Worm (Caenorhabditis elegans): ENCODE data around the gene hsp-4.

- no peak for TF ChIP-seq somi-1 (GFP tag; optimal IDR thresholded peaks at IDR 0.05)
- no peak for TF ChIP-seq C06A6.2 (GFP tag; conservative IDR thresholded peaks at IDR 0.05)
- TF ChIP-seq hlh-26 (GFP tag; conservative IDR thresholded peaks at IDR 0.05), result no peak
- no peak for TF ChIP-seq sea-2 (GFP tag; IDR thresholded peaks at IDR 0.05)
- no peak for TF ChIP-seq lsl-1 (GFP tag; optimal IDR thresholded peaks at IDR 0.05)
- no peak for TF ChIP-seq dpl-1 (GFP tag; optimal IDR thresholded peaks at IDR 0.05)
- no peak for TF ChIP-seq ama-1 (optimal IDR thresholded peaks at IDR 0.05)
- TF ChIP-seq ama-1 (GFP tag; optimal IDR thresholded peaks at IDR 0.05), result no peak
- TF ChIP-seq ztf-6 (GFP tag; IDR thresholded peaks at IDR 0.05), result no peak
- no peak for TF ChIP-seq K11D2.4 (GFP tag; IDR thresholded peaks at IDR 0.05)
- TF ChIP-seq nhr-179 (tag; optimal IDR thresholded peaks at IDR 0.05), result no peak
- TF ChIP-seq hmg-20 (GFP tag; IDR thresholded peaks at IDR 0.05), result no peak
- TF ChIP-seq hsf-1 (GFP tag; IDR thresholded peaks at IDR 0.05), result no peak
Observed at ce11 chrII:7356326-7356725, 3.9 kb upstream of the hsp-4 start, which contains the start of gene haf-2.

Data from whole organism, young adult.